Fruit fly (Drosophila melanogaster) whole organism, prepupa: Measurements from ENCODE around the gene CG15717.

ENCODE experiments used
- CG10631 ChIP-seq: fragments of 200-800 bp; sonication (Bioruptor generic); optimal IDR thresholded peaks from 2 replicates; lab custom pipeline; 2016; ENCODE audit warnings: missing biosample characterization, missing genetic modification characterization
- CG10669 ChIP-seq: fragments of 200-800 bp; sonication (Bioruptor generic); optimal IDR thresholded peaks from 3 replicates; lab custom pipeline; 2018; ENCODE audit warnings: missing biosample characterization, mild to moderate bottlenecking, missing genetic modification characterization, moderate library complexity
- CG11294 ChIP-seq: fragments of 200-800 bp; sonication (Bioruptor generic); IDR thresholded peaks from 2 replicates; pipeline ENCODE4 v1.3.6; 2022; ENCODE audit warnings: missing biosample characterization, missing genetic modification characterization
- CG11762 ChIP-seq: fragments of 200-800 bp; sonication (Bioruptor generic); optimal IDR thresholded peaks from 3 replicates; lab custom pipeline; 2016; ENCODE audit warnings: missing biosample characterization, missing genetic modification characterization; ENCODE audit not compliant: insufficient read depth
- CG11902 ChIP-seq: fragments of 200-800 bp; sonication (Bioruptor generic); optimal IDR thresholded peaks from 3 replicates; lab custom pipeline; 2016; ENCODE audit warnings: missing biosample characterization, missing genetic modification characterization
- CG15336 ChIP-seq: fragments of 200-800 bp; sonication (Bioruptor generic); IDR thresholded peaks from 2 replicates; pipeline ENCODE4 v1.3.6; 2022; ENCODE audit warnings: missing biosample characterization, missing genetic modification characterization
- CG16779 ChIP-seq: fragments of 200-800 bp; sonication (Bioruptor generic); optimal IDR thresholded peaks from 3 replicates; lab custom pipeline; 2017; ENCODE audit warnings: missing biosample characterization, mild to moderate bottlenecking, missing genetic modification characterization
- CG3032 ChIP-seq: fragments of 200-800 bp; optimal IDR thresholded peaks from 2 replicates; lab custom pipeline; 2019; ENCODE audit warnings: missing biosample characterization, mild to moderate bottlenecking, missing genetic modification characterization, moderate library complexity
- CG31627 ChIP-seq: fragments of 200-800 bp; sonication (Bioruptor generic); optimal IDR thresholded peaks from 3 replicates; lab custom pipeline; 2016; ENCODE audit warnings: missing biosample characterization, missing genetic modification characterization
- CG32006 ChIP-seq: fragments of 200-800 bp; sonication (Bioruptor generic); optimal IDR thresholded peaks from 3 replicates; lab custom pipeline; 2017; ENCODE audit warnings: missing biosample characterization, mild to moderate bottlenecking, missing genetic modification characterization
- CG34406 ChIP-seq: fragments of 200-800 bp; sonication (Bioruptor generic); optimal IDR thresholded peaks from 3 replicates; lab custom pipeline; 2016; ENCODE audit warnings: missing biosample characterization, missing genetic modification characterization
- CG3919 ChIP-seq: fragments of 200-800 bp; sonication (Bioruptor generic); optimal IDR thresholded peaks from 3 replicates; lab custom pipeline; 2016; ENCODE audit warnings: missing biosample characterization, missing genetic modification characterization
- CG4318 ChIP-seq: fragments of 200-800 bp; sonication (Bioruptor generic); optimal IDR thresholded peaks from 3 replicates; lab custom pipeline; 2017; ENCODE audit warnings: missing biosample characterization, mild to moderate bottlenecking, missing genetic modification characterization
- CG6163 ChIP-seq: fragments of 200-800 bp; sonication (Bioruptor generic); IDR thresholded peaks from 3 replicates; pipeline ENCODE4 v1.3.6; 2022; ENCODE audit warnings: missing biosample characterization, missing genetic modification characterization
- CG6276 ChIP-seq: fragments of 200-800 bp; sonication (Bioruptor generic); optimal IDR thresholded peaks from 2 replicates; lab custom pipeline; 2017; ENCODE audit warnings: missing biosample characterization, mild to moderate bottlenecking, missing genetic modification characterization
- CG6808 ChIP-seq: fragments of 200-800 bp; sonication (Bioruptor generic); optimal IDR thresholded peaks from 3 replicates; lab custom pipeline; 2017; ENCODE audit warnings: missing biosample characterization, missing genetic modification characterization, mild to moderate bottlenecking, moderate library complexity, missing genetic modification reagents
- CG6854 ChIP-seq: fragments of 200-800 bp; sonication (Bioruptor generic); optimal IDR thresholded peaks from 2 replicates; lab custom pipeline; 2017; ENCODE audit warnings: missing biosample characterization, mild to moderate bottlenecking, missing genetic modification characterization
- CG7368 ChIP-seq: fragments of 200-800 bp; sonication (Bioruptor generic); optimal IDR thresholded peaks from 3 replicates; lab custom pipeline; 2016; ENCODE audit warnings: missing biosample characterization, missing genetic modification characterization
- CG8119 ChIP-seq: fragments of 200-800 bp; sonication (Bioruptor generic); IDR thresholded peaks from 3 replicates; pipeline ENCODE4 v1.3.6; 2022; ENCODE audit warnings: missing biosample characterization, missing genetic modification characterization
- CG8319 ChIP-seq: fragments of 200-800 bp; sonication (Bioruptor generic); optimal IDR thresholded peaks from 3 replicates; lab custom pipeline; 2016; ENCODE audit warnings: missing biosample characterization, missing genetic modification characterization
- CG8632 ChIP-seq: fragments of 200-800 bp; sonication (Bioruptor generic); optimal IDR thresholded peaks from 3 replicates; lab custom pipeline; 2016; ENCODE audit warnings: missing biosample characterization, missing genetic modification characterization
- CG9139 ChIP-seq: fragments of 200-800 bp; sonication (Bioruptor generic); optimal IDR thresholded peaks from 3 replicates; lab custom pipeline; 2017; ENCODE audit warnings: missing biosample characterization, mild to moderate bottlenecking, missing genetic modification characterization
- Eip78C ChIP-seq: fragments of 200-800 bp; sonication (Bioruptor generic); peaks from one replicate; lab custom pipeline; 2016; ENCODE audit warnings: missing biosample characterization, missing genetic modification characterization
- Eip93F ChIP-seq: fragments of 200-800 bp; sonication (Bioruptor generic); optimal IDR thresholded peaks from 2 replicates; lab custom pipeline; 2016; ENCODE audit warnings: missing biosample characterization, mild to moderate bottlenecking, missing genetic modification characterization
- Ets21C ChIP-seq: fragments of 200-800 bp; sonication (Bioruptor generic); optimal IDR thresholded peaks from 3 replicates; lab custom pipeline; 2016; ENCODE audit warnings: missing biosample characterization, missing genetic modification characterization
- Ets96B ChIP-seq: fragments of 200-800 bp; optimal IDR thresholded peaks from 2 replicates; lab custom pipeline; 2019; ENCODE audit warnings: missing biosample characterization, mild to moderate bottlenecking, missing genetic modification characterization, moderate library complexity
- Gug ChIP-seq: fragments of 200-800 bp; sonication (Bioruptor generic); IDR thresholded peaks from 2 replicates; pipeline ENCODE4 v1.3.6; 2022; ENCODE audit warnings: missing biosample characterization, missing genetic modification characterization
- Hr38 ChIP-seq: sonication (Bioruptor generic); optimal IDR thresholded peaks from 2 replicates; lab custom pipeline; 2016; ENCODE audit warnings: missing biosample characterization, missing genetic modification characterization
- Hr39 ChIP-seq: fragments of 200-800 bp; sonication (Bioruptor generic); optimal IDR thresholded peaks from 2 replicates; lab custom pipeline; 2016; ENCODE audit warnings: missing biosample characterization, missing genetic modification characterization
- Hr4 ChIP-seq: fragments of 200-800 bp; sonication (Bioruptor generic); optimal IDR thresholded peaks from 3 replicates; lab custom pipeline; 2016; ENCODE audit warnings: missing biosample characterization, missing genetic modification characterization
- Lpt ChIP-seq: fragments of 200-800 bp; sonication (Bioruptor generic); optimal IDR thresholded peaks from 3 replicates; lab custom pipeline; 2016; ENCODE audit warnings: missing biosample characterization, missing genetic modification characterization
- OdsH ChIP-seq: fragments of 200-800 bp; sonication (Bioruptor generic); optimal IDR thresholded peaks from 3 replicates; lab custom pipeline; 2016; ENCODE audit warnings: missing biosample characterization, missing genetic modification characterization
- Smox ChIP-seq: fragments of 200-800 bp; sonication (Bioruptor generic); optimal IDR thresholded peaks from 3 replicates; lab custom pipeline; 2016; ENCODE audit warnings: missing biosample characterization, missing genetic modification characterization
- Sox102F ChIP-seq: fragments of 200-800 bp; sonication (Bioruptor generic); optimal IDR thresholded peaks from 2 replicates; lab custom pipeline; 2016; ENCODE audit warnings: missing biosample characterization, mild to moderate bottlenecking, missing genetic modification characterization
- Sox14 ChIP-seq: fragments of 200-800 bp; sonication (Bioruptor generic); optimal IDR thresholded peaks from 3 replicates; lab custom pipeline; 2016; ENCODE audit warnings: missing biosample characterization, missing genetic modification characterization
- Sox15 ChIP-seq: fragments of 200-800 bp; sonication (Bioruptor generic); optimal IDR thresholded peaks from 3 replicates; lab custom pipeline; 2016; ENCODE audit warnings: missing biosample characterization, missing genetic modification characterization
- achi ChIP-seq: fragments of 200-800 bp; sonication (Bioruptor generic); optimal IDR thresholded peaks from 3 replicates; lab custom pipeline; 2016; ENCODE audit warnings: missing biosample characterization, missing genetic modification characterization
- acj6 ChIP-seq: fragments of 200-800 bp; sonication (Bioruptor generic); optimal IDR thresholded peaks from 3 replicates; lab custom pipeline; 2016; ENCODE audit warnings: missing biosample characterization, missing genetic modification characterization
- cyc ChIP-seq: fragments of 200-800 bp; sonication (Bioruptor generic); optimal IDR thresholded peaks from 3 replicates; lab custom pipeline; 2016; ENCODE audit warnings: missing biosample characterization, missing genetic modification characterization
- dac ChIP-seq: fragments of 200-800 bp; sonication (Bioruptor generic); optimal IDR thresholded peaks from 2 replicates; lab custom pipeline; 2017; ENCODE audit warnings: missing biosample characterization, mild to moderate bottlenecking, missing genetic modification characterization
- dsx ChIP-seq: fragments of 200-800 bp; optimal IDR thresholded peaks from 3 replicates; lab custom pipeline; 2019; ENCODE audit warnings: missing biosample characterization, mild to moderate bottlenecking, missing genetic modification characterization, moderate library complexity; ENCODE audit not compliant: poor library complexity, severe bottlenecking
- eg ChIP-seq: fragments of 200-800 bp; sonication (Bioruptor generic); IDR thresholded peaks from 3 replicates; pipeline ENCODE4 v1.3.6; 2022; ENCODE audit warnings: missing biosample characterization, missing genetic modification characterization
- fd85E ChIP-seq: fragments of 200-800 bp; sonication (Bioruptor generic); optimal IDR thresholded peaks from 3 replicates; lab custom pipeline; 2016; ENCODE audit warnings: missing biosample characterization, missing genetic modification characterization
- fkh ChIP-seq: fragments of 200-800 bp; sonication (Bioruptor generic); optimal IDR thresholded peaks from 3 replicates; lab custom pipeline; 2017; ENCODE audit warnings: missing biosample characterization, mild to moderate bottlenecking, missing genetic modification characterization, moderate library complexity
- lz ChIP-seq: fragments of 200-800 bp; sonication (Bioruptor generic); optimal IDR thresholded peaks from 3 replicates; lab custom pipeline; 2016; ENCODE audit warnings: missing biosample characterization, missing genetic modification characterization
- net ChIP-seq: fragments of 200-800 bp; sonication (Bioruptor generic); optimal IDR thresholded peaks from 3 replicates; lab custom pipeline; 2016; ENCODE audit warnings: missing biosample characterization, missing genetic modification characterization
- pdm3 ChIP-seq: fragments of 200-800 bp; sonication (Bioruptor generic); optimal IDR thresholded peaks from 3 replicates; lab custom pipeline; 2016; ENCODE audit warnings: missing biosample characterization, missing genetic modification characterization
- salr ChIP-seq, 2 experiments: fragments of 200-800 bp; sonication (Bioruptor generic); optimal IDR thresholded peaks; 3 replicates each; lab custom pipeline; 2016 to 2018; ENCODE audit warnings: missing biosample characterization in 2 of 2, missing genetic modification characterization in 2 of 2, mild to moderate bottlenecking in 1 of 2
- spab ChIP-seq: fragments of 200-800 bp; sonication (Bioruptor generic); optimal IDR thresholded peaks from 2 replicates; lab custom pipeline; 2017; ENCODE audit warnings: missing biosample characterization, mild to moderate bottlenecking, missing genetic modification characterization, missing genetic modification reagents
- ss ChIP-seq, 2 experiments: fragments of 200-800 bp; sonication (Bioruptor generic); optimal IDR thresholded peaks; 2 replicates in 1 of 2; 3 replicates in 1 of 2; lab custom pipeline; 2017 to 2018; ENCODE audit warnings: mild to moderate bottlenecking in 2 of 2, missing biosample characterization in 2 of 2, missing genetic modification characterization in 2 of 2, moderate library complexity in 1 of 2
- svp ChIP-seq: fragments of 200-800 bp; sonication (Bioruptor generic); peaks from one replicate; lab custom pipeline; 2016; ENCODE audit warnings: missing biosample characterization, missing genetic modification characterization
- topi ChIP-seq: fragments of 200-800 bp; sonication (Bioruptor generic); optimal IDR thresholded peaks from 3 replicates; lab custom pipeline; 2016; ENCODE audit warnings: missing biosample characterization, missing genetic modification characterization
- vri ChIP-seq: fragments of 200-800 bp; sonication (Bioruptor generic); optimal IDR thresholded peaks from 3 replicates; lab custom pipeline; 2016; ENCODE audit warnings: missing biosample characterization, mild to moderate bottlenecking, missing genetic modification characterization

The CG15717 gene

dm6 chrX:13135702-13136101 is 7.0 kb downstream of the CG15717 start:
- TF ChIP-seq CG4318 (GFP tag; lab: Kevin White, UChicago), result peak; percentile 48
- peak; percentile 29 for TF ChIP-seq Ets21C (GFP tag; lab: Kevin White, UChicago)
- peak; percentile 71 for TF ChIP-seq CG32006
- TF ChIP-seq pdm3 (GFP tag; lab: Kevin White, UChicago), result peak; percentile 62
- TF ChIP-seq CG11762, result peak; percentile 34
- peak; percentile 59 for TF ChIP-seq Hr39 (GFP tag; lab: Kevin White, UChicago)
- TF ChIP-seq cyc, result peak; percentile 53
- no peak for TF ChIP-seq CG10631 (GFP tag; lab: Kevin White, UChicago)
- no peak for TF ChIP-seq ss (GFP tag; optimal IDR thresholded peaks at IDR 0.05; lab: Kevin White, UChicago)
- TF ChIP-seq vri (GFP tag; lab: Kevin White, UChicago), result no peak
- peak; percentile 34 for TF ChIP-seq Smox (GFP tag; lab: Kevin White, UChicago)
- peak; percentile 36 for TF ChIP-seq Sox102F
- no peak for TF ChIP-seq Hr38 (GFP tag; lab: Kevin White, UChicago)
- TF ChIP-seq CG3032, result no peak
- peak; percentile 60 for TF ChIP-seq topi (GFP tag; lab: Kevin White, UChicago)
- no peak; the same call in 1 of the 2 replicates for TF ChIP-seq Gug (GFP tag; lab: Robert Waterston, UW)
- no peak for TF ChIP-seq CG6854 (GFP tag; lab: Kevin White, UChicago)
- TF ChIP-seq lz (GFP tag; lab: Kevin White, UChicago), result peak; percentile 53
- TF ChIP-seq fd85E, result no peak
- TF ChIP-seq CG8119 (GFP tag; lab: Robert Waterston, UW), result peak; percentile 73
- TF ChIP-seq svp (GFP tag; lab: Kevin White, UChicago), result peak; percentile 83
- TF ChIP-seq CG6276, result peak; percentile 67
- TF ChIP-seq CG6808 (GFP tag; lab: Kevin White, UChicago), result no peak
- peak; percentile 47 for TF ChIP-seq dac
- TF ChIP-seq dsx (GFP tag; lab: Kevin White, UChicago), result no peak
- peak; percentile 50 for TF ChIP-seq CG8632
- TF ChIP-seq CG10669 (GFP tag; lab: Kevin White, UChicago), result peak; percentile 25
- no peak for TF ChIP-seq Ets96B (tag; lab: Kevin White, UChicago)
- TF ChIP-seq CG9139 (GFP tag; lab: Kevin White, UChicago), result no peak
- TF ChIP-seq Eip93F (GFP tag; lab: Kevin White, UChicago), result no peak
- peak; percentile 66 for TF ChIP-seq OdsH (GFP tag; lab: Kevin White, UChicago)
- TF ChIP-seq Hr4 (GFP tag; lab: Kevin White, UChicago), result peak; percentile 77
- TF ChIP-seq CG6163, result peak; percentile 73
- TF ChIP-seq Lpt, result peak; percentile 27
- peak; percentile 56 for TF ChIP-seq achi (GFP tag; lab: Kevin White, UChicago)
- TF ChIP-seq CG31627, result peak; percentile 55
- TF ChIP-seq CG7368, result peak; percentile 61
- TF ChIP-seq CG3919, result peak; percentile 72
- TF ChIP-seq CG8319, result peak; percentile 43
- TF ChIP-seq acj6 (GFP tag; lab: Kevin White, UChicago), result peak; percentile 47
- peak in 1 of 2 experiments; percentile 25 for TF ChIP-seq salr (GFP tag; optimal IDR thresholded peaks at IDR 0.05; lab: Kevin White, UChicago)
- no peak for TF ChIP-seq CG11902 (GFP tag; lab: Kevin White, UChicago)
- peak; percentile 35 for TF ChIP-seq Sox14 (GFP tag; lab: Kevin White, UChicago)
- TF ChIP-seq Sox15 (GFP tag; lab: Kevin White, UChicago), result peak; percentile 35
- TF ChIP-seq Eip78C (GFP tag; lab: Kevin White, UChicago), result peak; percentile 86
- peak; percentile 80 for TF ChIP-seq eg (GFP tag; lab: Robert Waterston, UW)
- no peak for TF ChIP-seq CG11294 (GFP tag; lab: Robert Waterston, UW)
- no peak for TF ChIP-seq spab (GFP tag; lab: Kevin White, UChicago)
- no peak for TF ChIP-seq fkh (GFP tag; lab: Kevin White, UChicago)
- TF ChIP-seq CG34406 (GFP tag; lab: Kevin White, UChicago), result peak; percentile 65
- peak; percentile 65 for TF ChIP-seq net (GFP tag; lab: Kevin White, UChicago)
- peak; percentile 77 for TF ChIP-seq CG15336 (GFP tag; lab: Robert Waterston, UW)
- TF ChIP-seq CG16779 (tag; lab: Kevin White, UChicago), result no peak
